Worm (Caenorhabditis elegans): Measurements from ENCODE around the gene ostb-1.

The ostb-1 gene

DNA sequence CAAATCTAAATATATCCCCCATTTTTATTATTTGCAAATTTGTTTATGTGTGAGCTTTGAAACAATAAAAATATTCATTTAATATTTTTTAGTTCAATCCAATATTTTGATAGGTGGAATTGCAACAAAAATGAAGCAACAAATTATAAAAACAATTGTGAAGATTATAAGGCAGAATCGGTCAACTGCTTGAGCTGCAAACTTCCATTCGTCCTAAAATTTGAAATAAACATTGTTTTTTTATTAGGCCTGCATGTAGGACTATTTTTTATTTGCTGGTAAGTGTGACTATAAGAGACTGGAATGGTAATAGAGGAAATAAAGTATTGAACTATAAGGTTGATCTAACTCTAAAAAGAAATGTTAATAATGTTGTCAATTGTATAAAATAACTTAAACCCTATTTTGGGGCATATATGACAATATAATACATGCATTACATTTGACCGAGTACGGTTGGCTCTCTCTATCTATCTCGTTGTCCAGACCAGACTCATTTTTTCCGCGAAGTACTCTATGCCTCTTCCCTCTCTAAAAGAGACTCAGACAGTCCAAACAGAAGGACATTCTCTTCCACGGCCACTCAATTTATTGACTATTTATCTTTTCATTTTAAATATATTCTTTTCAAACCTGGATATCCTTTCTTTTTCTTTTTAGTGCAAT lies 18.6 kb upstream of the ostb-1 start, which contains the start of gene T09A5.4:
T09A5.4 (plus strand) TSS at position 616 of the 666 bp plus-strand sequence.
- TF ChIP-seq hmg-1.2 (GFP tag; IDR thresholded peaks at IDR 0.05) (no peak), ztf-28 (GFP tag; IDR thresholded peaks at IDR 0.05) (no peak), Y79H2A.3 (GFP tag; conservative IDR thresholded peaks at IDR 0.05) (no peak), Y67H2A.10 (GFP tag; conservative IDR thresholded peaks at IDR 0.05) (no peak), lin-54 (GFP tag; optimal IDR thresholded peaks at IDR 0.05) (no peak), akir-1 (GFP tag; optimal IDR thresholded peaks at IDR 0.05) (no peak), zim-3 (tag; optimal IDR thresholded peaks at IDR 0.05) (no peak), bed-1 (GFP tag; IDR thresholded peaks at IDR 0.05) (no peak), mel-28 (tag; optimal IDR thresholded peaks at IDR 0.05; ENCODE audit: borderline replicate concordance) (no peak), unc-62 (GFP tag; optimal IDR thresholded peaks at IDR 0.05) (no peak), F55B11.4 (tag; optimal IDR thresholded peaks at IDR 0.05; ENCODE audit: borderline replicate concordance, insufficient read depth) (no peak), ekl-4 (GFP tag; IDR thresholded peaks at IDR 0.05) (no peak), nhr-27 (tag; optimal IDR thresholded peaks at IDR 0.05) (no peak), lin-26 (GFP tag; IDR thresholded peaks at IDR 0.05) (no peak), egl-44 (GFP tag; IDR thresholded peaks at IDR 0.05) (no peak), Y53G8AR.9 (GFP tag; conservative IDR thresholded peaks at IDR 0.05) (no peak), B0261.1 (tag; optimal IDR thresholded peaks at IDR 0.05) (no peak), C17E4.6 (GFP tag; IDR thresholded peaks at IDR 0.05) (no peak), hrde-1 (tag; optimal IDR thresholded peaks at IDR 0.05; ENCODE audit: borderline replicate concordance) (no peak)

DNA sequence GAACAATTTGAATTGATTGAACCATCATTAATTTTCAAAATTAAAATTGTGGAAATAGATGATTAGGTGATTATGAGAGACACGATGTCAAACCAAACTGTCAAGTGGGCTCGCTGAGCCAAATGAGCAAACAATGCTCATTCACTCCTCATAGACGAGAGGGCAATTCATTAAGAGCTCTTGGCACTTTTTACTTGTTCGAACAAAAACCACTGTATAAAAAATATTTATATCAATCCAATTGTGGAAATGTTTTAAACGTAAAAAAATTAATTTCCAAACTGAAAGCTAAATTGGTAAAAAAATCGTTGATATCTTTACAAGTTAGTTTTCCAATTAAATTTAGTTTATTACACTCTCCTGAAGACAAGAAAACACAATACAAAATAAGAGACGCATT lies 14.6 kb upstream of the ostb-1 start, which contains the start of gene acr-7:
acr-7 (minus strand) TSS at position 101 of the 400 bp plus-strand sequence.
- no peak for TF ChIP-seq rpc-1 (optimal IDR thresholded peaks at IDR 0.05)
- no peak for TF ChIP-seq rpc-1 (tag; optimal IDR thresholded peaks at IDR 0.05)
- TF ChIP-seq ztf-6 (GFP tag; IDR thresholded peaks at IDR 0.05): no peak
- TF ChIP-seq aptf-3 (GFP tag; IDR thresholded peaks at IDR 0.05): no peak
- no peak for TF ChIP-seq C06A6.2 (GFP tag; conservative IDR thresholded peaks at IDR 0.05)
- TF ChIP-seq tbp1 (GFP tag; optimal IDR thresholded peaks at IDR 0.05): no peak
- TF ChIP-seq sdz-38 (tag; optimal IDR thresholded peaks at IDR 0.05): no peak
- no peak for TF ChIP-seq let-607 (tag; optimal IDR thresholded peaks at IDR 0.05)
- TF ChIP-seq mes-4 (tag; optimal IDR thresholded peaks at IDR 0.05): no peak
- TF ChIP-seq pbrm-1 (GFP tag; IDR thresholded peaks at IDR 0.05): no peak
- TF ChIP-seq athp-1 (tag; optimal IDR thresholded peaks at IDR 0.05): no peak
- no peak for TF ChIP-seq Y67H2A.10 (GFP tag; conservative IDR thresholded peaks at IDR 0.05)
- no peak for TF ChIP-seq akir-1 (GFP tag; optimal IDR thresholded peaks at IDR 0.05)
- TF ChIP-seq snpc-1.1 (tag; optimal IDR thresholded peaks at IDR 0.05; ENCODE audit: insufficient read depth): no peak
- no peak for TF ChIP-seq hsf-1 (GFP tag; IDR thresholded peaks at IDR 0.05)
- no peak for TF ChIP-seq D2030.7 (GFP tag; IDR thresholded peaks at IDR 0.05)
- TF ChIP-seq madf-10 (tag; optimal IDR thresholded peaks at IDR 0.05): no peak
- TF ChIP-seq zfh-2 (GFP tag; conservative IDR thresholded peaks at IDR 0.05): no peak
- TF ChIP-seq lin-40 (tag; optimal IDR thresholded peaks at IDR 0.05): no peak

DNA sequence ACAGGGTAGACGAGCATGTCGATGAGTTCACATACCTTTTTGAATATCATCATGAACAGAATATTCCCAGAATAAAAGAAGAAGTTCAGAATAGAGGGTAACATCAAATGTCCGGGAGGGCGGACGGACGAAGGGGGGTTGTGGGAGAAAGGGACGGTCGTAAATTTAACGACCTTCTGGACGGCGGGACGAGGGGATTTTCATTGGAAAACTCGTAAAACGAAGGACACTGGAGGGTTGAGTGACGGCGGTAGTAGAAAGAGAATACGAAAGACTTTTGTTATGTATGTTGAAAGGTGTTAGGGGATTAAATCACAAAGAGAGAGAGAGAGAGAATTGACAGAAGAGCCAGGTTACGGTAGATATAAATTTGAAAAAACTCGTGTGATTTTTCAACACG lies 13.7 kb upstream of the ostb-1 start:
- TF ChIP-seq lin-26 (GFP tag; IDR thresholded peaks at IDR 0.05) (no peak), attf-6 (GFP tag; IDR thresholded peaks at IDR 0.05) (no peak), ama-1 (optimal IDR thresholded peaks at IDR 0.05) (no peak), ama-1 (GFP tag; optimal IDR thresholded peaks at IDR 0.05) (no peak), F33H1.4 (GFP tag; IDR thresholded peaks at IDR 0.05) (no peak), Y79H2A.3 (GFP tag; conservative IDR thresholded peaks at IDR 0.05) (no peak), Y67H2A.10 (GFP tag; conservative IDR thresholded peaks at IDR 0.05) (no peak), F23B12.7 (tag; optimal IDR thresholded peaks at IDR 0.05; ENCODE audit: insufficient read depth) (no peak), ztf-22 (GFP tag; optimal IDR thresholded peaks at IDR 0.05) (no peak), F39B2.1 (GFP tag; IDR thresholded peaks at IDR 0.05) (no peak), snpc-1.3 (tag; optimal IDR thresholded peaks at IDR 0.05; ENCODE audit: insufficient read depth) (no peak), F49E8.2 (tag; optimal IDR thresholded peaks at IDR 0.05; ENCODE audit: insufficient read depth) (no peak), lin-54 (GFP tag; optimal IDR thresholded peaks at IDR 0.05) (no peak), F57A8.1 (GFP tag; optimal IDR thresholded peaks at IDR 0.05) (no peak)
